Fruit fly (Drosophila melanogaster): ENCODE results near the gene CG12362.

The CG12362 gene

dm6 chr3L:10386180-10386579, 26.4 kb upstream of the CG12362 start:
- TF ChIP-seq Snoo (tag; optimal IDR thresholded peaks at IDR 0.05) = no peak
- peak; percentile 48 for TF ChIP-seq CG8159 (tag; optimal IDR thresholded peaks at IDR 0.05)
- TF ChIP-seq CG9948 (tag; optimal IDR thresholded peaks at IDR 0.05) = peak; percentile 65
- TF ChIP-seq EcR (GFP tag; optimal IDR thresholded peaks at IDR 0.05) = no peak
- TF ChIP-seq Ets98B (GFP tag; IDR thresholded peaks at IDR 0.05) = peak; percentile 10; the same call in 1 of the 2 replicates
- no peak for TF ChIP-seq fd96Ca (GFP tag; IDR thresholded peaks at IDR 0.05)
- peak; percentile 37; the same call in 1 of the 2 replicates for TF ChIP-seq CG32121 (GFP tag; IDR thresholded peaks at IDR 0.05)
- no peak for TF ChIP-seq CG10348 (GFP tag; IDR thresholded peaks at IDR 0.05)
- TF ChIP-seq CG8301 (tag; optimal IDR thresholded peaks at IDR 0.05) = peak; percentile 65
- peak; percentile 22; the same call in 1 of the 2 replicates for TF ChIP-seq CG12605 (GFP tag; IDR thresholded peaks at IDR 0.05)
- TF ChIP-seq CG17806 (tag; optimal IDR thresholded peaks at IDR 0.05) = peak; percentile 48
- peak; percentile 31 for TF ChIP-seq CG15710 (tag; optimal IDR thresholded peaks at IDR 0.05)
- TF ChIP-seq D1 (tag; optimal IDR thresholded peaks at IDR 0.05) = peak; percentile 18
- TF ChIP-seq Pif1A (GFP tag; optimal IDR thresholded peaks at IDR 0.05) = no peak
- TF ChIP-seq Pif1B (GFP tag; optimal IDR thresholded peaks at IDR 0.05) = no peak
- no peak for TF ChIP-seq CG13204 (GFP tag; optimal IDR thresholded peaks at IDR 0.05)
- no peak for TF ChIP-seq gl (tag; optimal IDR thresholded peaks at IDR 0.05)
- no peak for TF ChIP-seq rn (GFP tag; IDR thresholded peaks at IDR 0.05)
- TF ChIP-seq CG14655 (GFP tag; optimal IDR thresholded peaks at IDR 0.05) = peak; percentile 68
- TF ChIP-seq CG34367 (tag; optimal IDR thresholded peaks at IDR 0.05) = peak; percentile 6
- peak; percentile 46; the same call in 2 of the 3 replicates for TF ChIP-seq CG4496 (GFP tag; IDR thresholded peaks at IDR 0.05)

- TF ChIP-seq gl (tag; optimal IDR thresholded peaks at IDR 0.05) = peak; percentile 71
- no peak for TF ChIP-seq fd96Ca (GFP tag; IDR thresholded peaks at IDR 0.05)
- peak; percentile 30; the same call in 1 of the 2 replicates for TF ChIP-seq CG12605 (GFP tag; IDR thresholded peaks at IDR 0.05)
- no peak for TF ChIP-seq Pif1B (GFP tag; optimal IDR thresholded peaks at IDR 0.05)
Observed at dm6 chr3L:10386601-10387000, 26.0 kb upstream of the CG12362 start.

dm6 chr3L:10387233-10387925, 25.2 kb upstream of the CG12362 start:
- TF ChIP-seq EcR (GFP tag; optimal IDR thresholded peaks at IDR 0.05) (peak; percentile 14), CG8301 (tag; optimal IDR thresholded peaks at IDR 0.05) (peak; percentile 75), CG10348 (GFP tag; IDR thresholded peaks at IDR 0.05) (no peak), CG4496 (GFP tag; IDR thresholded peaks at IDR 0.05) (peak; percentile 86), Ets98B (GFP tag; IDR thresholded peaks at IDR 0.05) (peak; percentile 82), CG34367 (tag; optimal IDR thresholded peaks at IDR 0.05) (peak; percentile 74), Pif1A (GFP tag; optimal IDR thresholded peaks at IDR 0.05) (peak; percentile 66), CG32121 (GFP tag; IDR thresholded peaks at IDR 0.05) (peak; percentile 67), Snoo (tag; optimal IDR thresholded peaks at IDR 0.05) (no peak), Pif1B (GFP tag; optimal IDR thresholded peaks at IDR 0.05) (peak; percentile 76), D1 (tag; optimal IDR thresholded peaks at IDR 0.05) (peak; percentile 57), CG13204 (GFP tag; optimal IDR thresholded peaks at IDR 0.05) (peak; percentile 51), CG12605 (GFP tag; IDR thresholded peaks at IDR 0.05) (peak; percentile 75), fd96Ca (GFP tag; IDR thresholded peaks at IDR 0.05) (peak; percentile 79; the same call in 2 of the 3 replicates), CG8159 (tag; optimal IDR thresholded peaks at IDR 0.05) (peak; percentile 78), CG15710 (tag; optimal IDR thresholded peaks at IDR 0.05) (peak; percentile 65), gl (tag; optimal IDR thresholded peaks at IDR 0.05) (peak; percentile 46), rn (GFP tag; IDR thresholded peaks at IDR 0.05) (peak; percentile 45; the same call in 1 of the 2 replicates), CG17806 (tag; optimal IDR thresholded peaks at IDR 0.05) (peak; percentile 60), CG9948 (tag; optimal IDR thresholded peaks at IDR 0.05) (peak; percentile 70), CG14655 (GFP tag; optimal IDR thresholded peaks at IDR 0.05) (peak; percentile 84)

dm6 chr3L:10389143-10389542, 23.5 kb upstream of the CG12362 start:
- 0 out of 2 replicates have a peak, but pooled peaks have one; percentile 11 for TF ChIP-seq CG32121 (GFP tag; IDR thresholded peaks at IDR 0.05)
- TF ChIP-seq Ets98B (GFP tag; IDR thresholded peaks at IDR 0.05) = peak; percentile 28; the same call in 1 of the 2 replicates
- peak; percentile 57 for TF ChIP-seq CG14655 (GFP tag; optimal IDR thresholded peaks at IDR 0.05)
- TF ChIP-seq CG13204 (GFP tag; optimal IDR thresholded peaks at IDR 0.05) = no peak
- peak; percentile 58 for TF ChIP-seq CG8301 (tag; optimal IDR thresholded peaks at IDR 0.05)
- TF ChIP-seq CG12605 (GFP tag; IDR thresholded peaks at IDR 0.05) = no peak
- TF ChIP-seq CG34367 (tag; optimal IDR thresholded peaks at IDR 0.05) = no peak
- TF ChIP-seq CG4496 (GFP tag; IDR thresholded peaks at IDR 0.05) = 0 out of 3 replicates have a peak, but pooled peaks have one; percentile 51

- peak; percentile 45; the same call in 1 of the 3 replicates for TF ChIP-seq fd96Ca (GFP tag; IDR thresholded peaks at IDR 0.05)
- TF ChIP-seq CG14655 (GFP tag; optimal IDR thresholded peaks at IDR 0.05) = no peak
- no peak for TF ChIP-seq rn (GFP tag; IDR thresholded peaks at IDR 0.05)
- TF ChIP-seq CG4496 (GFP tag; IDR thresholded peaks at IDR 0.05) = 0 out of 3 replicates have a peak, but pooled peaks have one; percentile 50
- TF ChIP-seq CG15710 (tag; optimal IDR thresholded peaks at IDR 0.05) = no peak
- TF ChIP-seq CG8301 (tag; optimal IDR thresholded peaks at IDR 0.05) = no peak
- TF ChIP-seq CG8159 (tag; optimal IDR thresholded peaks at IDR 0.05) = no peak
- no peak for TF ChIP-seq CG34367 (tag; optimal IDR thresholded peaks at IDR 0.05)
- no peak for TF ChIP-seq Pif1A (GFP tag; optimal IDR thresholded peaks at IDR 0.05)
- no peak for TF ChIP-seq CG32121 (GFP tag; IDR thresholded peaks at IDR 0.05)
- TF ChIP-seq CG13204 (GFP tag; optimal IDR thresholded peaks at IDR 0.05) = peak; percentile 54
- TF ChIP-seq CG17806 (tag; optimal IDR thresholded peaks at IDR 0.05) = no peak
- TF ChIP-seq CG10348 (GFP tag; IDR thresholded peaks at IDR 0.05) = no peak
- no peak for TF ChIP-seq CG9948 (tag; optimal IDR thresholded peaks at IDR 0.05)
- no peak for TF ChIP-seq Snoo (tag; optimal IDR thresholded peaks at IDR 0.05)
- TF ChIP-seq gl (tag; optimal IDR thresholded peaks at IDR 0.05) = no peak
- TF ChIP-seq Pif1B (GFP tag; optimal IDR thresholded peaks at IDR 0.05) = no peak
- peak; percentile 33 for TF ChIP-seq EcR (GFP tag; optimal IDR thresholded peaks at IDR 0.05)
- TF ChIP-seq CG12605 (GFP tag; IDR thresholded peaks at IDR 0.05) = peak; percentile 30; the same call in 1 of the 2 replicates
- TF ChIP-seq Ets98B (GFP tag; IDR thresholded peaks at IDR 0.05) = peak; percentile 48; the same call in 1 of the 2 replicates
- no peak for TF ChIP-seq D1 (tag; optimal IDR thresholded peaks at IDR 0.05)
Observed at dm6 chr3L:10389900-10390299, 22.7 kb upstream of the CG12362 start.

Measured in whole organism, pupa.